Worm (Caenorhabditis elegans) whole organism, L2 larva: ENCODE measurements around the gene srh-23.

Experiments used
- R02D3.7 ChIP-seq: fragments of 150-350 bp; optimal IDR thresholded peaks from 2 replicates; lab custom pipeline; 2014; ENCODE audit warnings: missing biosample characterization, missing genetic modification characterization
- ceh-16 ChIP-seq: fragments of 150-350 bp; optimal IDR thresholded peaks from 2 replicates; lab custom pipeline; 2014; ENCODE audit warnings: missing biosample characterization, missing genetic modification characterization
- dmd-4 ChIP-seq: sonication (generic microtip); optimal IDR thresholded peaks from 2 replicates; lab custom pipeline; 2017; ENCODE audit warnings: missing biosample characterization, missing genetic modification characterization
- elt-3 ChIP-seq: sonication (generic microtip); optimal IDR thresholded peaks from 2 replicates; lab custom pipeline; 2017; ENCODE audit warnings: missing biosample characterization, missing genetic modification characterization
- lin-11 ChIP-seq: fragments of 150-350 bp; sonication (generic microtip); optimal IDR thresholded peaks from 2 replicates; lab custom pipeline; 2014; ENCODE audit warnings: missing biosample characterization, missing genetic modification characterization, inconsistent platforms, mixed read lengths
- nhr-21 ChIP-seq: fragments of 150-350 bp; optimal IDR thresholded peaks from 2 replicates; lab custom pipeline; 2014; ENCODE audit warnings: missing biosample characterization, missing genetic modification characterization
- nhr-237 ChIP-seq: fragments of 150-350 bp; optimal IDR thresholded peaks from 2 replicates; lab custom pipeline; 2014; ENCODE audit warnings: missing biosample characterization, missing genetic modification characterization

DNA sequence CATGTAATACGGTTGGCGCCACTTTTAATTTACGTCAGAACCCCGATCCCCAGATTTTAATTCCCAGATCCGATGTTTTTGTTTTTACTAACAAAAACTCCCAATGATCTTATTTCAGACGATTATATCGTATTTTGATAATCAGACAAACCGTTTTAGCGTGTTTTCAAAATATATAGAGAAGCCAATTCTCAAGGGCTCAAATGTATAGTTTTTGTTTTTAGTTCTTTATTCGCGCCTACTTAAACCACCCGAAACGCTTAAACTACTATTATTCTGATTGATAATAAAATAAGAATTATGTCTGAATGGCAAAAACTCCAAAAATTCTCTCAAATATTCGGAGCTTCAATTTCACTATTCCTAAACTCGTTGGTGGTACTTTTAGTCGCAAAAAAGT, 35.6 kb downstream of the srh-23 start, which contains the start of gene str-208:
- TF ChIP-seq elt-3 (tag; lab: Kevin White, UChicago) (no peak), nhr-21 (no peak), R02D3.7 (no peak), lin-11 (tag; lab: Kevin White, UChicago) (no peak), nhr-237 (no peak), dmd-4 (tag; lab: Kevin White, UChicago) (no peak), ceh-16 (no peak)
